Worm (Caenorhabditis elegans) whole organism, young adult: ENCODE data around the gene E02C12.11.
"Not testable (repeated sequence)": the region's sequence is repeated elsewhere in the genome, so short reads cannot be mapped to it uniquely, and the experiment has no call there.

ENCODE experiments used
- F37B4.10 ChIP-seq: fragments of 200-800 bp; sonication (Bioruptor generic); IDR thresholded peaks from 2 replicates; pipeline ENCODE4 v1.3.6; 2022; ENCODE audit warnings: missing genetic modification characterization, missing compliant biosample characterization
- F55B11.4 ChIP-seq: sonication (generic microtip); optimal IDR thresholded peaks from 2 replicates; lab custom pipeline; 2016; ENCODE audit warnings: missing compliant biosample characterization, missing genetic modification characterization, borderline replicate concordance; ENCODE audit not compliant: insufficient read depth
- ama-1 ChIP-seq, 3 experiments: fragments of 150-350 bp in 1 of 3; sonication (generic microtip) in 2 of 3; optimal IDR thresholded peaks; 2 replicates each; lab custom pipeline; 2014 to 2018; ENCODE audit warnings: missing biosample characterization in 2 of 3, missing genetic modification characterization in 2 of 3, missing genetic modification reagents in 2 of 3
- ceh-58 ChIP-seq: fragments of 200-800 bp; sonication (Bioruptor generic); IDR thresholded peaks from 2 replicates; pipeline ENCODE4 v1.3.6; 2022; ENCODE audit warnings: missing genetic modification characterization, missing compliant biosample characterization
- egl-18 ChIP-seq: fragments of 200-800 bp; sonication (Bioruptor generic); IDR thresholded peaks from 2 replicates; pipeline ENCODE4 v1.3.6; 2022; ENCODE audit warnings: missing genetic modification reagents, missing genetic modification characterization, missing compliant biosample characterization
- let-607 ChIP-seq, 2 experiments: fragments of 200-800 bp in 1 of 2; sonication (Bioruptor generic) in 1 of 2; sonication (generic microtip) in 1 of 2; optimal IDR thresholded peaks; 2 replicates each; lab custom pipeline; 2016 to 2018; ENCODE audit warnings: mild to moderate bottlenecking in 2 of 2, missing compliant biosample characterization in 2 of 2, missing genetic modification characterization in 2 of 2, moderate library complexity in 2 of 2, missing genotype in 1 of 2
- madf-10 ChIP-seq: sonication (generic microtip); optimal IDR thresholded peaks from 2 replicates; lab custom pipeline; 2016; ENCODE audit warnings: mild to moderate bottlenecking, missing genetic modification characterization, missing compliant biosample characterization
- pha-4 ChIP-seq: fragments of 150-350 bp; sonication (generic microtip); optimal IDR thresholded peaks from 2 replicates; lab custom pipeline; 2014; ENCODE audit warnings: missing biosample characterization, missing genetic modification reagents, missing genetic modification characterization
- rcor-1 ChIP-seq: fragments of 200-800 bp; sonication (Bioruptor generic); IDR thresholded peaks from 2 replicates; pipeline ENCODE4 v1.3.6; 2022; ENCODE audit warnings: missing genetic modification reagents, missing genetic modification characterization, missing compliant biosample characterization
- snpc-1.1 ChIP-seq: sonication (generic microtip); optimal IDR thresholded peaks from 2 replicates; lab custom pipeline; 2017; ENCODE audit warnings: missing genetic modification characterization, mild to moderate bottlenecking, missing compliant biosample characterization, antibody characterized with exemption, moderate library complexity, missing genotype, missing genetic modification reagents; ENCODE audit not compliant: insufficient read depth
- unc-62 ChIP-seq: fragments of 150-350 bp; optimal IDR thresholded peaks from 2 replicates; lab custom pipeline; 2014; ENCODE audit warnings: missing biosample characterization, missing genetic modification reagents, missing genetic modification characterization

DNA sequence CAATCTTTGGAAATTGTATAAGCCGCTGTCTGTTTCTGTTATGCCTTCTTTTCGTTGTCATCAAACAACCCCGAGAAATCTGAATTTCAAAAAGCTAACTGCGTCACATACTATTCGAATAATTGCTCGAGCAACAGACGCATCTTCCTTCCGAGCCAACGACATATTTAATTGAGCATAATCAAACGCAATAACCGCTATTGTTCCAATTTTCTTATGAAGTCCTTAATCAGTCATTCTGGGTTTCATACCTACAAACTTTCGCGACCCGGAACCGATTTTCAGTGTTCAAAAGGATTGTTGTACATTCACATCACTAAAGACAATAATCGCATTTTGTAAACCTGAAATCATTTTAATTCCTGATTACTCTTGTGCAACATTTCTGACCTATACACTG is 37.9 kb downstream of the E02C12.11 start:
- TF ChIP-seq ama-1 (optimal IDR thresholded peaks at IDR 0.05; lab: Kevin White, UChicago); ama-1 (GFP tag; optimal IDR thresholded peaks at IDR 0.05; lab: Kevin White, UChicago); unc-62 (GFP tag; lab: Kevin White, UChicago); madf-10 (tag; lab: Kevin White, UChicago); let-607 (tag; optimal IDR thresholded peaks at IDR 0.05; lab: Kevin White, UChicago); snpc-1.1 (tag; lab: Kevin White, UChicago); F55B11.4 (tag; lab: Kevin White, UChicago); pha-4 (tag; lab: Kevin White, UChicago): not testable (repeated sequence)
- TF ChIP-seq F37B4.10 (GFP tag; lab: Robert Waterston, UW) (0 out of 2 replicates have a peak, but pooled peaks have one; percentile 44), egl-18 (GFP tag; lab: Robert Waterston, UW) (peak; percentile 74; the same call in 1 of the 2 replicates), rcor-1 (GFP tag; lab: Robert Waterston, UW) (peak; percentile 45; the same call in 1 of the 2 replicates), ceh-58 (GFP tag; lab: Robert Waterston, UW) (peak; percentile 87; the same call in 1 of the 2 replicates)
